Worm (Caenorhabditis elegans) whole organism, L3 larva: ENCODE results near the gene npr-16.

ENCODE experiments used
- R02D3.7 ChIP-seq: fragments of 150-350 bp; optimal IDR thresholded peaks from 2 replicates; lab custom pipeline; 2014; ENCODE audit warnings: missing biosample characterization, missing genetic modification characterization
- ZK546.5 ChIP-seq: sonication (generic microtip); optimal IDR thresholded peaks from 2 replicates; lab custom pipeline; 2017; ENCODE audit warnings: missing biosample characterization, missing genetic modification characterization
- aly-2 ChIP-seq: fragments of 150-350 bp; optimal IDR thresholded peaks from 2 replicates; lab custom pipeline; 2014; ENCODE audit warnings: missing biosample characterization, missing genetic modification characterization
- ama-1 ChIP-seq: fragments of 150-350 bp; optimal IDR thresholded peaks from 2 replicates; lab custom pipeline; 2018
- ceh-16 ChIP-seq: sonication (generic microtip); optimal IDR thresholded peaks from 2 replicates; lab custom pipeline; 2017; ENCODE audit warnings: missing biosample characterization, missing genetic modification characterization
- ceh-82 ChIP-seq: fragments of 150-350 bp; optimal IDR thresholded peaks from 2 replicates; lab custom pipeline; 2014; ENCODE audit warnings: missing biosample characterization, missing genetic modification characterization
- ceh-9 ChIP-seq: sonication (generic microtip); optimal IDR thresholded peaks from 2 replicates; lab custom pipeline; 2018; ENCODE audit warnings: missing biosample characterization, missing genetic modification characterization
- egl-5 ChIP-seq: fragments of 150-350 bp; optimal IDR thresholded peaks from 2 replicates; lab custom pipeline; 2017; ENCODE audit warnings: missing biosample characterization, missing genetic modification reagents, missing genetic modification characterization, inconsistent platforms
- elt-1 ChIP-seq: fragments of 150-350 bp; optimal IDR thresholded peaks from 2 replicates; lab custom pipeline; 2014; ENCODE audit warnings: missing biosample characterization, missing genetic modification characterization
- elt-2 ChIP-seq: sonication (generic microtip); optimal IDR thresholded peaks from 2 replicates; lab custom pipeline; 2016; ENCODE audit warnings: missing genetic modification reagents, mild to moderate bottlenecking, missing genetic modification characterization, missing compliant biosample characterization
- elt-3 ChIP-seq, 3 experiments: fragments of 150-350 bp in 1 of 3; sonication (generic microtip) in 2 of 3; optimal IDR thresholded peaks; 2 replicates in 2 of 3; 4 replicates in 1 of 3; lab custom pipeline; 2014 to 2017; ENCODE audit warnings: missing biosample characterization in 3 of 3, missing genetic modification characterization in 3 of 3
- eor-1 ChIP-seq, 2 experiments: fragments of 150-350 bp; optimal IDR thresholded peaks; 2 replicates each; lab custom pipeline; 2014 to 2018; ENCODE audit warnings: missing biosample characterization in 2 of 2, missing genetic modification characterization in 2 of 2
- fkh-10 ChIP-seq: sonication (generic microtip); optimal IDR thresholded peaks from 2 replicates; lab custom pipeline; 2017; ENCODE audit warnings: missing biosample characterization, missing genetic modification reagents, missing genetic modification characterization
- fkh-2 ChIP-seq: fragments of 150-350 bp; optimal IDR thresholded peaks from 2 replicates; lab custom pipeline; 2014; ENCODE audit warnings: missing biosample characterization, missing genetic modification reagents, missing genetic modification characterization
- fos-1 ChIP-seq: fragments of 150-350 bp; optimal IDR thresholded peaks from 2 replicates; lab custom pipeline; 2014; ENCODE audit warnings: missing biosample characterization, missing genetic modification characterization
- hmg-11 ChIP-seq: sonication (generic microtip); optimal IDR thresholded peaks from 2 replicates; lab custom pipeline; 2016; ENCODE audit warnings: missing genetic modification characterization, missing compliant biosample characterization
- jun-1 ChIP-seq: fragments of 150-350 bp; optimal IDR thresholded peaks from 2 replicates; lab custom pipeline; 2014; ENCODE audit warnings: missing biosample characterization, missing genetic modification reagents, missing genetic modification characterization
- lsy-12 ChIP-seq: sonication (generic microtip); optimal IDR thresholded peaks from 2 replicates; lab custom pipeline; 2016; ENCODE audit warnings: mild to moderate bottlenecking, missing genetic modification characterization, missing compliant biosample characterization
- mdl-1 ChIP-seq: fragments of 150-350 bp; optimal IDR thresholded peaks from 2 replicates; lab custom pipeline; 2014; ENCODE audit warnings: missing biosample characterization, missing genetic modification characterization
- nhr-11 ChIP-seq: fragments of 150-350 bp; optimal IDR thresholded peaks from 2 replicates; lab custom pipeline; 2014; ENCODE audit warnings: missing biosample characterization, missing genetic modification characterization
- nhr-12 ChIP-seq: fragments of 150-350 bp; optimal IDR thresholded peaks from 2 replicates; lab custom pipeline; 2014; ENCODE audit warnings: missing biosample characterization, missing genetic modification characterization
- nhr-23 ChIP-seq: fragments of 150-350 bp; optimal IDR thresholded peaks from 2 replicates; lab custom pipeline; 2014; ENCODE audit warnings: missing biosample characterization, missing genetic modification reagents, missing genetic modification characterization
- nhr-237 ChIP-seq: fragments of 150-350 bp; optimal IDR thresholded peaks from 2 replicates; lab custom pipeline; 2014; ENCODE audit warnings: missing biosample characterization, missing genetic modification characterization
- nhr-25 ChIP-seq: sonication (generic microtip); optimal IDR thresholded peaks from 2 replicates; lab custom pipeline; 2017; ENCODE audit warnings: missing biosample characterization, missing genetic modification characterization
- nhr-28 ChIP-seq: fragments of 150-350 bp; optimal IDR thresholded peaks from 2 replicates; lab custom pipeline; 2014; ENCODE audit warnings: missing biosample characterization, missing genetic modification characterization
- pqm-1 ChIP-seq: fragments of 150-350 bp; optimal IDR thresholded peaks from 2 replicates; lab custom pipeline; 2017; ENCODE audit warnings: missing biosample characterization, missing genetic modification characterization, inconsistent platforms
- skn-1 ChIP-seq: fragments of 150-350 bp; optimal IDR thresholded peaks from 2 replicates; lab custom pipeline; 2014; ENCODE audit warnings: missing biosample characterization, missing genetic modification characterization
- unc-39 ChIP-seq: sonication (generic microtip); optimal IDR thresholded peaks from 4 replicates; lab custom pipeline; 2017; ENCODE audit warnings: missing biosample characterization, missing genetic modification characterization
- unc-62 ChIP-seq: fragments of 150-350 bp; sonication (generic microtip); optimal IDR thresholded peaks from 4 replicates; lab custom pipeline; 2014; ENCODE audit warnings: missing biosample characterization, missing genetic modification reagents, missing genetic modification characterization
- zag-1 ChIP-seq: fragments of 150-350 bp; optimal IDR thresholded peaks from 2 replicates; lab custom pipeline; 2014; ENCODE audit warnings: missing biosample characterization, missing genetic modification characterization
- ztf-11 ChIP-seq: fragments of 150-350 bp; optimal IDR thresholded peaks from 2 replicates; lab custom pipeline; 2014; ENCODE audit warnings: missing biosample characterization, missing genetic modification characterization

The npr-16 gene

DNA sequence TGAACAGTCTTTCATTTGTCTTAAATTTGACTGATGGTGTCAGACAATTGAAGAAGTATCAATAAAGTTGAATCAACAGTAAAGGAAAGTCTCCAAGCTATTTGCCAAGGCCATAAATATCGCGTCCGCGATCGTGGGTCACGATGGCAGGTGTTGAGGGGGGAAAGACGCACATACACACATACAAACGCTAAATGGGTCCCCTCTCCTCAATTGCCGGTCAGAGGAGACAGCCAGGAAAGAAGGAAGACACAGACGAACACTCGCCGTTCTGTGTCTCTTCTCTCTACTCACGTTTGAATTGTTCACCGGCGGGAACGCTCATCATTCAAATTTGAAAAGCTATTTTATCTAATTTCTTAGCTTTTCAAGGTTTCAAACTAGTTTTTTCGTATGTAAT is 22.3 kb downstream of the npr-16 start (continued):
- TF ChIP-seq fos-1 (no peak), elt-3 (tag; optimal IDR thresholded peaks at IDR 0.05; lab: Kevin White, UChicago) (no peak)

DNA sequence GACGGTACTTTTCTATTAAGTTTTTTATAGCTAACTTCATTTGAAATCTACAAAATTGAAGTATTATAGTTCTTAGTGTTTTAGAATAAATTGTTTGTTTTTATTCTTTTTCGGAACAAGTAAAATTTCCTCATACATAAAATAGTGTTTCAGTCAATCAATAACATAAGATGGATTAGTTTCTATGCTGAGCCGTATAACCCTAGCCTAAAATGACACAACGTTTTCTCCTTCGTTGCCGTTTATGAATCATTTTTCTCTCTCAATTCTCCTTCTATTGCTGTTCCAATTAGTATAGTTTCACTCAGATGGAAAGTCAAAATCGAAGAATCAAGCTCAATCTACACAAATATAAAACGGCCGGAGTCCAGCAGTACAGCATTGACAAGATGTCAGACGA is 23.6 kb downstream of the npr-16 start, which contains the start of gene rgs-7:
TSS of gene rgs-7 (plus strand) at position 301 of the 400 bp plus-strand sequence.
- no peak for TF ChIP-seq ceh-16

DNA sequence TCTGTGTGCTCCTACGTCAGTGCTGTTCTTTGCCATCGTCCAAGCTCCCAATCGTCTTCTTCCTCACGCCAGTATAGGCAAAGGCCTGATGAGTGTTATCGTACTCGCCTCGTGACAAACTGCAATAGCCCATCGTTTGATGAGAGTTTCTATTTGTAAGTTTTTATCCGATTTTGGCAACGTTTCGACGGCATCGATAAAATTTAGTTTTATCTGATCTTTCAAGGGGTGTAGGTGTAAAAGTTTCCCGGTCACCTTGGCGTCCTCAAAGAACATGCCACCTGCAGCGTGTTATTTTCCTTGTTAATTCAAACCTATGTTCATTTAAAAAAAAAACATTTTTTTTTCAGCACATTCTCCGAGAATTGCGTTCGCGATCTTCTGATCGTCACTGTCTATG is 28.5 kb downstream of the npr-16 start:
- TF ChIP-seq elt-1 (tag; lab: Kevin White, UChicago), result peak; percentile 73
- TF ChIP-seq nhr-25 (tag; lab: Kevin White, UChicago), result peak; percentile 32
- TF ChIP-seq hmg-11 (tag; lab: Kevin White, UChicago), result no peak

DNA sequence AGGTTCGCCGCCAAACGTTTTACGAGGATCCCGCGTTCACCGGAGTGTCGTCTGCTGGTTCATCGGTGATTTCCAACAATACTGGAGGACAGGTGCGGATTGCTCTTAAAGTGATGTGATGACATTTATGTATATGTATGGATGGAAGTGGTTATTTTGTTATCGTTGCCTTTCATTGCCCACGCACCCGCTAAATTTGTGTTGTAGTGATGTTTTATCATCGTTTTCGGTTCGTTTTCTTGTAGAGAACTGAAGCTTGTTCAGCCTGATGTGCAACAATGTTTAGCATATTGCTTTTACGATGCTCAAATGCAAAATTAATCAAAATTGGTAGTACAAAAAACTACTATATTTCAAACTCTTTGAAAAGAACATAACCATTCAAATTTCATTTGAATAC is 29.2 kb downstream of the npr-16 start:
- TF ChIP-seq elt-2 (peak; percentile 31), nhr-28 (no peak)

DNA sequence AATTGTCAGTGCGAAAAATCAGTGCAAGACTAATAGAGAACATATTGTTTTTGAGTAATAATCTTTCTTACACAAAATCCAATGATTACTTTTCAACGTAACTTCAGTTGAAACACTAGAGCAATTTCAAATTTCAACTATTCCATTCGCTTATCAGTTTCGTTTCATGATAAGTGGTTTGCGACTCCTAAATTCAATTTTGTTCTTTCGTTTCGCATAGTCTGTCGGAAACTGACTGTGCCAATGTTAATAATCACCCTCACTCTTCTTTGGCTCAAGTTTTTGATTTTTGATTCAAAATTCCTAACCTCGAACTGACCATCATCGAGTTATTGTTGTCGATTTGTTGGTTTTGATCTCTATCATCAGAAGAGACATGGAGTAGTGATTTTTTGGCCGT is 30.1 kb downstream of the npr-16 start:
- peak; percentile 85 for TF ChIP-seq pqm-1 (tag; lab: Kevin White, UChicago)
- no peak for TF ChIP-seq jun-1 (tag; lab: Kevin White, UChicago)
- TF ChIP-seq elt-2, result peak; percentile 68

DNA sequence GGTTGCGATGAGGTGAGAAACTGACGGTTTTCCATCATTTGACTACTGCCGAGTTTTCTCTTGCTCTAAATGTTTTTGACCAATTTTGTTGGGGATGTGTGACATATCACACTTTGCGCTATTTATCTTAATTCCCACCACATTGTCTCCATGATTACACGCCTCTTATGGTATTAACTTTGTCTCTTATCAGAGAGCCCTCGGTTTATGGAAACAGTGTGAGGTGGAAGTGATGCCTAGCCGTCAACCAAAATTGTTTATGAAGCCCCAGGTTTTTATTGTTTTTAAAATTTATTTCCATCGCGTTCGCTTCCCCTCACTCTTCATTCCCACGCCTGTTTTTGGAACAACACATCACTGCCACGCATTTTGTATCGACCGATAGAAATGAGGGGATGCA is 32.6 kb downstream of the npr-16 start:
- TF ChIP-seq zag-1 (tag; lab: Kevin White, UChicago) (no peak), nhr-12 (tag; lab: Kevin White, UChicago) (no peak), lsy-12 (tag; lab: Kevin White, UChicago) (no peak), nhr-11 (no peak), nhr-23 (tag; lab: Kevin White, UChicago) (no peak), eor-1 (tag; optimal IDR thresholded peaks at IDR 0.05; lab: Kevin White, UChicago) (no peak), elt-2 (peak; percentile 73), ceh-82 (tag; lab: Kevin White, UChicago) (no peak), fkh-10 (GFP tag; lab: Kevin White, UChicago) (no peak), elt-3 (tag; optimal IDR thresholded peaks at IDR 0.05; lab: Kevin White, UChicago) (no peak), unc-62 (no peak), ama-1 (no peak), ztf-11 (no peak), aly-2 (tag; lab: Kevin White, UChicago) (no peak), skn-1 (tag; lab: Kevin White, UChicago) (no peak), fkh-2 (tag; lab: Kevin White, UChicago) (no peak), jun-1 (tag; lab: Kevin White, UChicago) (peak; percentile 30), fos-1 (no peak), unc-39 (tag; lab: Kevin White, UChicago) (no peak), pqm-1 (tag; lab: Kevin White, UChicago) (peak; percentile 34)

DNA sequence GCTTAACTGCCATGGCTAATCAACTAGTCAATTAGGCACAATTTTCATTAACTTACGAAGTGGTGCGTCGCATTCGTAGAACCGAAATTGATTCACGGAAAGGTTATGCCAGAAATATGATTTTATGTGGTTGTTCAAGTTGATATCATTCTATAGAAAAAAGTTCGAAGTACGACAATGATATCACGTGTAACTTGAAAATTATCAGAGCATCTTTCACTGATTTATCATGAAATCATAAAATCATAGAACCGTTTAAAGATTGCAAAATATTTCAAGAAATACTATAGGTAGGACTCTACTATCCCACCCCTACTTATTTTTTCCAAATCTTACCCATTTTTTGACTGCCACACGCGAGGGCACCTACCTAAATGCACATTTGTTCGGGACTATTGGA is 34.4 kb downstream of the npr-16 start:
- TF ChIP-seq nhr-28 (no peak), elt-2 (peak; percentile 81), pqm-1 (tag; lab: Kevin White, UChicago) (peak; percentile 77), R02D3.7 (tag; lab: Kevin White, UChicago) (no peak), nhr-237 (tag; lab: Kevin White, UChicago) (no peak)

DNA sequence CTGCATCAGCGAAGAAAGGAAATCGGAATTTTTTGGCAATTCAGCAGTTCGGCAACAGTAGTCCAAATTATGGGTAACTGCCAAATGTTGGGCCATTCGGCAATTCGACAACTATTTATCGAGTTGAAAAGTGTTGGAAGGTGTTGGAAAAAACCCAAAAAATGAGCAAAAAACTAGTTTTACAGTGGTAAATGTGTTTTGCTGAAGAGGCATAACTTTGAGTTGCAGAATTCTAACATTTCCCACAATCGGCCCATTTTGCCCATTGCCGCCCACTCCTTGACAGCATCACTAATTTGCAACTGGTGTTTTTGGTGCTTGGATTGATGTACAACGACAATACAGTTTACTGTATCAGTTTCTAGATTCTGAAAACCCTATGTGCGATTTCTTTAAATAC is 35.1 kb downstream of the npr-16 start:
- TF ChIP-seq elt-3 (tag; optimal IDR thresholded peaks at IDR 0.05; lab: Kevin White, UChicago) (no peak), mdl-1 (tag; lab: Kevin White, UChicago) (no peak), egl-5 (no peak), nhr-25 (tag; lab: Kevin White, UChicago) (no peak), aly-2 (tag; lab: Kevin White, UChicago) (no peak), ceh-9 (tag; lab: Kevin White, UChicago) (no peak), unc-62 (no peak), elt-2 (no peak), fkh-10 (GFP tag; lab: Kevin White, UChicago) (no peak), ZK546.5 (tag; lab: Kevin White, UChicago) (no peak)
